Worm (Caenorhabditis elegans) whole organism, early embryonic: ENCODE measurements around the gene W09C2.8.

Experiments used
- ama-1 ChIP-seq: fragments of 150-350 bp; optimal IDR thresholded peaks from 2 replicates; lab custom pipeline; 2014
- ceh-36 ChIP-seq: sonication (generic microtip); optimal IDR thresholded peaks from 2 replicates; lab custom pipeline; 2016; ENCODE audit warnings: missing genetic modification characterization, inconsistent platforms, missing compliant biosample characterization
- ets-7 ChIP-seq: sonication (generic microtip); optimal IDR thresholded peaks from 2 replicates; lab custom pipeline; 2016; ENCODE audit warnings: missing genotype, missing genetic modification characterization, missing compliant biosample characterization
- hnd-1 ChIP-seq: sonication (generic microtip); optimal IDR thresholded peaks from 2 replicates; lab custom pipeline; 2016; ENCODE audit warnings: missing genetic modification characterization, missing compliant biosample characterization
- scrt-1 ChIP-seq: fragments of 200-800 bp; sonication (Bioruptor generic); IDR thresholded peaks from 2 replicates; pipeline ENCODE4 v1.3.6; 2022; ENCODE audit warnings: missing genetic modification characterization, missing compliant biosample characterization
- tra-4 ChIP-seq: sonication (generic microtip); optimal IDR thresholded peaks from 2 replicates; lab custom pipeline; 2017; ENCODE audit warnings: missing genetic modification characterization, missing compliant biosample characterization

ce11 chrIV:9614060-9614459 lies 10.1 kb downstream of the W09C2.8 start:
- no peak for TF ChIP-seq ama-1
- no peak for TF ChIP-seq hnd-1 (tag; lab: Kevin White, UChicago)
- no peak for TF ChIP-seq ets-7 (tag; lab: Kevin White, UChicago)
- TF ChIP-seq scrt-1 (GFP tag; lab: Robert Waterston, UW), result no peak
- no peak for TF ChIP-seq tra-4 (tag; lab: Kevin White, UChicago)
- no peak for TF ChIP-seq ceh-36 (tag; lab: Kevin White, UChicago)
